Fruit fly (Drosophila melanogaster) S2 (cell line): Measurements from ENCODE around the gene mfr.

ENCODE experiments used
- CG8478 ChIP-seq: fragments of >200 bp; optimal IDR thresholded peaks from 2 replicates; lab custom pipeline; 2018
- CTCF ChIP-seq, 2 experiments: fragments of >200 bp; optimal IDR thresholded peaks; 2 replicates each; lab custom pipeline; 2018

DNA sequence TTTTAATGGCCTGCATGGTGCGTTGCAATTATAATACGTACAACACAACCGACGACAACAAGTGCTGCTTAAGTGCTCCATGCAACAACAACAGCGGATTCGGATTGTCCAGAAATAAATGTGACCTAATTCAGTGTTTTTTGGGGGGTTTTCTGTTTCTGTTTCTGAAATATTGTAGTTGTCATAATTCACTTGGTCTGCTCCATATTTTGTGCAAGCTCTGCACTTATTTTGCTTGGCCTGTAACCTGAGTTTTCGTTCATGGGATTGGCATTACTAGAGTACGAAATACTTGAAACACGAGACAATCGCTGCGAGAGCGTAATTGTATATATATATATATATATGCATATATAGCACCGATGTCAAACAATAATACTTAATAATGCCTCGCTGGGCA, 43.1 kb downstream of the mfr start:
- no peak for TF ChIP-seq CTCF (optimal IDR thresholded peaks at IDR 0.05; lab: Kevin White, UChicago)
- TF ChIP-seq CG8478 (lab: Kevin White, UChicago), result no peak
